Worm (Caenorhabditis elegans): ENCODE data around the gene F59A7.14.

The F59A7.14 gene

DNA sequence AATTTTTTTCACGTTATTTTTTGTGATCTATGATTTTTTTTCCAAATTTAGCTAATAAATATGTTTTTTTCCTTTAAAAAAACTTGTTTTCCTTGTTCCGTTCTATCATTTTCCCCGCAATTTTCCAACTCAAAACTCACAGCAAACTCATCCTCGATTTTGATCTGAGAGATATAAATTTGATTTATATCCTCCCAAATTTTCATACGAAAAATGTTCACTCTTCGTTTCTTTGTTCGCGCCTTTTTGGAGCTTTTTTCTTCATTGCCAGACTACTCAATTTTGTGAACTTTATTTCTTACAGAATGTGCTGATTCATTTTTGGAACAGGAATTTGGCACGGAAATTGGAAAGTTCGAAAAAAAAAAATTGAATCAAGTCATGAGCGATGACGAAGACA lies at the start of gene F59A7.14:
Gene F59A7.14 (plus strand): TSS at position 301 of the 400 bp plus-strand sequence.
- TF ChIP-seq unc-62 (GFP tag; optimal IDR thresholded peaks at IDR 0.05), result no peak

DNA sequence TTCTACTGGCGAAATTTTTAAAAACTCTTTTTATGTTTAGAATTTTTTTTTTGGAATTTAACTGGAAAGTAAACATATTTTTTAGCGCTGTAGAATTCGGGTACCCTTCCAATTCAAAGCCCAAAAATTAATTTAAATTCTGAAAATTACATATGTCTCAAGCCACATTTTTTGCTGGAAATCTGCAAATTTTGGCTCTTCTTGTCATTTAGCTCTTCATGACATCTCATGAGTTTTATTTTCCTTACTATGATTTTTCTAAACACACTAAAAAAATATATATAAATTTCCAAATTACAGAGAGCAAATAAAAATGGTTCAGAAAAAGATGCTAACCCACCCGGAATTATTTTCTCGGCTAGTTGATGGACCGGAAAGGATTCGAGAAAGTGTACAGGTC lies 49.6 kb upstream of the F59A7.14 start, which contains the start of gene acs-3:
Gene acs-3 (plus strand): TSS at position 301 of the 400 bp plus-strand sequence.
- no peak for TF ChIP-seq unc-62 (GFP tag; optimal IDR thresholded peaks at IDR 0.05)

ce11 chrV:1969690-1970089 lies 49.1 kb upstream of the F59A7.14 start:
- no peak for TF ChIP-seq unc-62 (GFP tag; optimal IDR thresholded peaks at IDR 0.05)

DNA sequence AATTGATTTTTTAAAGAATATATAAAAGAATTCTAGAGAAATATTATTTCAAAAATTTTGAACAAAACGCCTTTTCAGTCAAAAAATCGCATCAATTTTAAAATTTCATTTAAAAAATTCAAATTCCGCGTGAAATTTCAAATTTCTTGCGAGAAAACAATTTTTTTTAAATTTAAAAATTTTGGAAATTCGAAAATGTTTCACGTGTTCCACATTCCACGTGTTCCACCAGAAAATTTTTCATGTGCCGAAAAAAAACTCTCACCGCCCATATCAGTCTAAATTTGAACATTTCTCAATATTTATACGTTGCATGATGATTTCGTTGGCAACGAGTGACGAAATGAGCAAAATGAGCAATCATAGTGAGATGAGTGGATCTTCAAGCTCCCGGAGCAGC lies 43.7 kb upstream of the F59A7.14 start, which contains the start of gene fbxa-201:
Gene fbxa-201 (plus strand): TSS at position 301 of the 400 bp plus-strand sequence.
- no peak for TF ChIP-seq unc-62 (GFP tag; optimal IDR thresholded peaks at IDR 0.05)

- TF ChIP-seq unc-62 (GFP tag; optimal IDR thresholded peaks at IDR 0.05), result no peak
These were observed 39.8 kb upstream of the F59A7.14 start, which contains the start of gene T08B1.4 for ce11 chrV:1978968-1979367. Gene T08B1.4, plus strand, starts transcription at chrV:1979268.

DNA sequence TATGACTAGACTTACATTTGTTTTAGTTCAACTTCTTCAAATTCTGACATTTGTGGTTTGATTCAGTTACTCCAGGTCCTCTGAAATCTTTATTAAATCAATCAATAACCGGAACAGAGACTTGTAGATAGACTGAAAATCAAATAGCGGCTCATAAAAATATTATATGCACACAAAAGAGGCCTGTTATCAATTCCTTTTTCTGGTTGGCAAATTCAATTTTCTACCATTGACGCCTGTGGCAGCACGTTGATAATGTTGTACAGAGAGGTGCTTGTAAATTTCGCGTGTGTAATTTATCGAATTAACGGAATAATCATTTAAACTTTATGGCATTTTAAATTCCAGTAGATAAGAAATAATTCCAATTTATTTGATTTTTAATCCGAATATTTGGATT lies 31.8 kb upstream of the F59A7.14 start, which contains the start of gene T08B1.1:
Gene T08B1.1 (minus strand): TSS at position 92 of the 400 bp plus-strand sequence.
- TF ChIP-seq unc-62 (GFP tag; optimal IDR thresholded peaks at IDR 0.05), result no peak

DNA sequence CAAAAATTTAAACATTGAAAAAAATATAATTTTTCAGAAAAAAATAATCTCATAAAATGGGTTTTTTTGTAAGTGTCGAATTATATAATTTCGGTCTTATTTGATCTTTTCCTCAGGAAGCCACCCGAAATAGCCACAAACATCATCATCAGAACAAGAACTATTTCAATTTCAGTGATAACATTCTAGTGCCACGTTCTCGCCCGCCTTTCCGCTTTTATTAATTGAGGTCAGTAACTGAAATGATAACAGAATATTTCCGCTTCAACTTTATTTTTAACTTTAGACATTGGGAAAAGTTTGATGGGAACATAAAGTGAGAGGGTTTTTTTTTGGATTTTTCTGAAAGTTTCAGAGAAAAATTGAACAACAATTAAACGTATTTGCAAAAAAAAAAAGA lies 29.6 kb upstream of the F59A7.14 start:
- no peak for TF ChIP-seq unc-62 (GFP tag; optimal IDR thresholded peaks at IDR 0.05)

DNA sequence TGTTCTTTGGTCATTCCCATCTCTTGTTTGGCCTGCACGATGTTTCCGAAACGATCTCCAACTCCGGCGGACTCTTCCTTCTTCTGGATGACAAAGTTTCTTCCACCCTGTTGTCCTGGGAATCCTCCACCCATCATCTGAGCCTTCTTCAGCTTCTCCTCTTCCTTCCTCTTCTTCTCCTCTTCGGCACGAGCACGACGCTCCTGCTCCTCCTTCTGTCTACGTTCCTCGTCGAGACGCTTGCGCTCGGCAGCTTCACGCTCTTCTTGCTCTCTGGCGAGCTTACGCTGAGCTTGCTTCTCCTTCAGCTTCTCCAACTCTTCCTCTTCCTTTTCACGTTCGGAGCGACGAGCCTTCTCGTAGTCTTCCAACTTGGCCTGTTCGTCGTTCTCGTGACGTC lies 27.4 kb upstream of the F59A7.14 start:
- no peak for TF ChIP-seq unc-62 (GFP tag; optimal IDR thresholded peaks at IDR 0.05)

DNA sequence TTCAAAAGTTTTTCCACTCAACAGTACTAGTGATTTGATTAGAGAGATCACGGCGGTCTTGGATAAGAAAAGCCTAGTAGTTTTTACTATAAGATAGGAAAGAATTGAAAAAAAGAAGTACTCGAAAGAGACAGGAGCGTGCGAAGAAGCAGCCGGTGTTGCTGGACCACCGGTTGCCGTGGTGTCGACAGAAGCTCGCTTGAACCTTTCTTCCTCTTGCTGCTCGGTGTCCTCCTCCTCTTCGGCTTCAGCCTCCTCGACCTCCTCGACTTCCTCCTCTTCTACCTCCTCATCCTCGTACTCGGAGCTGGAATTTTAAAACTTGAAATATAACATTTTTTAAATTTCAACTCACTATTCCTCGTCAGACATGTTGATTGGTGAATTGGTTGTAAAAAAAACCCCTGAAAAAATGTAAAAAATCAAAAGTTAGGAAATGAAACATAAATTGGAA lies 26.2 kb upstream of the F59A7.14 start, which contains the start of gene tnt-4:
Gene tnt-4 (minus strand): TSS at position 404 of the 454 bp plus-strand sequence.
- no peak for TF ChIP-seq unc-62 (GFP tag; optimal IDR thresholded peaks at IDR 0.05)

ce11 chrV:1998358-1998757 lies 20.4 kb upstream of the F59A7.14 start:
- TF ChIP-seq unc-62 (GFP tag; optimal IDR thresholded peaks at IDR 0.05), result no peak

DNA sequence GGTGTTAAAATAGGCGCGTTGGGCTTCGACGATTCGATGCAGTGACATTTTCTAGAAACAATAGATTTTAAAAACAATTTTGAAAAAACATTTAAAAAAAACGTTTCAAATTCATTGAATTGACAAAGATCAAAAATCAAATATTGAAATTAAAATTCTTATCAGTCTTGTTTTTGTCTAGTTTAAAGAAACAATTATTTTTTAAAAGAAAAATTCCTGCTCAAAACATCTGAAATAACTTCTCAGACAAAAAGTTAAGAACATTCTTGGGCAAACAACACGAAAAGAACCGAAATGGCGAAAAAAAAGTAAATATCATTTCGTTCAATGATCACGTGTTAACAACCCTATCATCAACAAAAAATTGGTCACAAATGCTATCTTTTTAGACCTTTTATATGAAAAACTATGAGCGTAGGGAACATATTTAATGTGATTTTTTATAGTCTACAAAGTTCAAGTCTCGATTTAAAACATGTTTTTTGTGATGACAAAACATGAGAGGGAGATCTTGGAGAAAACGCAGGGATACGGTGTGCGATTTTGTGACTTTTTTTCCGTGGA lies 19.2 kb upstream of the F59A7.14 start, which contains the start of gene alh-5:
Gene alh-5 (minus strand): TSS at position 51 of the 564 bp plus-strand sequence.
- TF ChIP-seq unc-62 (GFP tag; optimal IDR thresholded peaks at IDR 0.05), result no peak

DNA sequence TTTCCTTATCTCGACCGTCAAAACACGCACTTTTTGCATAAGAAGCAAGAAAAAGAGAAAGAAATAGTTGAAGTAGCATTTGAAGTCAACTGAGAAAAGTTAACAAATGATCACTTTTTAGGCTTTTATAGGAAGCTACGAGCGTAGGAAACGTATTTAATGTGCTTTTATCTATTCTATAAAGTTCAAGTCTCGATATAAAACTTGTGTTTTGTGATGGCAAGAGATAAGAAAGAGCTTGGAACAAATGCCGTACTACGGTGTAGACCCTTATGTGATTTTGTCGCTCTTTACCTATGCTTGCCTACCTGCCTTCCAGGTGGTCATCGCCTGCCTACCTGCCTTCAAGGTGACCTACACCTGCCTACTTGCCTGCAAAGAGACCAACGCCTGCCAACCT lies 14.6 kb upstream of the F59A7.14 start, which contains the start of gene clec-206:
Gene clec-206 (minus strand): TSS at position 101 of the 400 bp plus-strand sequence.
- TF ChIP-seq unc-62 (GFP tag; optimal IDR thresholded peaks at IDR 0.05), result no peak

DNA sequence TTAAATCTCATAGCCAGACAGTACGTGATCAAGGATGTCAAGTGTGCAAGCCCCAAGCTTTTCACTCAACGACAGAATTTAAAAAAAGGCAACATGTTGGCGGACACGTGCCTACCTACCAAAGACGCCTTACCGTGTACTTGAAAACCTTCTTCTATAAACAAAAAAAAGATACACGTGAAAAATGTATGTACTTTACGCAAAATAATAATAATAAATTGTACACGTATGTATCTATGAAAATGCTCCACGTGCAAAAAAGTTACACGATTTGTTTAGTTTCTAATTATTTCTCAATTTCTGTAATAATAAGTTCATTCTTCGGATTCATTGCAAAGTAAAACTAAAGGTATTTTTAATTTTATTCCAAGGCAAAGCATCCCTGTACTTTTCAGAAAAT lies 14.1 kb upstream of the F59A7.14 start, which contains the start of gene cysl-4:
Gene cysl-4 (plus strand): TSS at position 301 of the 400 bp plus-strand sequence.
- no peak for TF ChIP-seq unc-62 (GFP tag; optimal IDR thresholded peaks at IDR 0.05)

DNA sequence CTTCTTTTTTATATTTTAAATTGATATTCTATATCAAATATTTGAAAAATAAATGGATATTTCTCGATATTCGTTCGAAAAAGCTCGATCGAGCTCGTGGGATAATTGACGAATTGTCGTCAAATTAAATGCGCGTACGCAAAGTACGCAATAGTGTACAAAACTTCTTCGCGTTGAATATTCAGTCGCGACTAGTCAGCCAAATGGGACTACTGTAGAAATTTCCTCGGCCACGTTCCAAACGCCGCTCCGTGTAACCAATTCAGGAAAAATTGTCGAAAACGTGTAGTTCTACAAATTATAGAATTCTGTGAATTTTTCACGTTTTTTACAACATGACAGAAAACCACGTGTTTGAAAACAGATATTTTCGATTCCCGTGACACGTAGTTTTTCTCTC lies 10.4 kb upstream of the F59A7.14 start:
- TF ChIP-seq unc-62 (GFP tag; optimal IDR thresholded peaks at IDR 0.05), result no peak

DNA sequence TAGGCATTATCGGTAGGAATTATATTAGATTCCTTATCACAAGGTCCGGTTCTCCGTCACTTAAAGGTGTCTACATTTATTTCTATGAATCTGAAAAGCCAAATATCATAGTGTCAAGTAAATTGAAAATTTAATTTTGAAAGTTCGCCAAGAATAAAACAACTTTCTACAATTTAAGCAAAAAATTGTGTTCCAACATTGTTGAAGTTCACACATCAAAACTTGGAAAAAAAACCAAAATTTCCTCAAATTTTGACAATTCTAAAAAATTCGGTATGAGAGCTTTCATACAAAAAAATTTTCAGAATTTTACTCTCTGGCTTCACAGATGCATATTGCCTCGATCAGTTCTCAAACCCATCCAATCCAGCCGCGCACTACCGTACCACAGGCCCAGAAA lies 7.0 kb upstream of the F59A7.14 start, which contains the start of gene F59A7.7:
Gene F59A7.7 (plus strand): TSS at position 301 of the 400 bp plus-strand sequence.
- TF ChIP-seq unc-62 (GFP tag; optimal IDR thresholded peaks at IDR 0.05), result no peak

ce11 chrV:2013824-2014223 lies 5.0 kb upstream of the F59A7.14 start, which contains the start of gene F59A7.11:
Gene F59A7.11, minus strand, starts transcription at chrV:2013924.
- no peak for TF ChIP-seq unc-62 (GFP tag; optimal IDR thresholded peaks at IDR 0.05)

- TF ChIP-seq unc-62 (GFP tag; optimal IDR thresholded peaks at IDR 0.05), result no peak
These were observed 2.4 kb upstream of the F59A7.14 start, which contains the start of gene F59A7.2 for ce11 chrV:2016428-2016827. Gene F59A7.2, minus strand, starts transcription at chrV:2016528.

Data from whole organism, dauer.